Worm (Caenorhabditis elegans) whole organism, L1 larva: ENCODE data around the gene srh-245.

Experiments
- C16A3.4 ChIP-seq: fragments of 150-350 bp; optimal IDR thresholded peaks from 2 replicates; lab custom pipeline; 2014; ENCODE audit warnings: missing biosample characterization, missing genetic modification characterization
- C34B4.2 ChIP-seq: sonication (generic microtip); optimal IDR thresholded peaks from 2 replicates; lab custom pipeline; 2017; ENCODE audit warnings: mild to moderate bottlenecking, missing genetic modification characterization, missing compliant biosample characterization
- ama-1 ChIP-seq: fragments of 150-350 bp; optimal IDR thresholded peaks from 2 replicates; lab custom pipeline; 2014
- blmp-1 ChIP-seq: fragments of 150-350 bp; optimal IDR thresholded peaks from 2 replicates; lab custom pipeline; 2014; ENCODE audit warnings: missing biosample characterization, missing genetic modification characterization
- ceh-63 ChIP-seq: fragments of 200-800 bp; sonication (Bioruptor generic); optimal IDR thresholded peaks from 2 replicates; lab custom pipeline; 2018; ENCODE audit warnings: mild to moderate bottlenecking, missing genetic modification characterization, missing compliant biosample characterization
- ceh-82 ChIP-seq, 3 experiments: fragments of 150-350 bp in 1 of 3; sonication (generic microtip) in 2 of 3; optimal IDR thresholded peaks; 2 replicates each; lab custom pipeline; 2014 to 2017; ENCODE audit warnings: missing biosample characterization in 3 of 3, missing genetic modification characterization in 3 of 3
- dpl-1 ChIP-seq, 3 experiments: fragments of 150-350 bp in 2 of 3; sonication (generic microtip) in 1 of 3; optimal IDR thresholded peaks; 2 replicates each; lab custom pipeline; 2014 to 2017; ENCODE audit warnings: missing biosample characterization in 3 of 3, missing genetic modification characterization in 3 of 3, missing genetic modification reagents in 3 of 3
- efl-3 ChIP-seq: fragments of 200-800 bp; sonication (Bioruptor generic); optimal IDR thresholded peaks from 2 replicates; lab custom pipeline; 2018; ENCODE audit warnings: mild to moderate bottlenecking, missing genetic modification characterization, missing compliant biosample characterization
- egl-13 ChIP-seq: sonication (generic microtip); optimal IDR thresholded peaks from 2 replicates; lab custom pipeline; 2016; ENCODE audit warnings: missing genotype, missing genetic modification reagents, missing genetic modification characterization, missing compliant biosample characterization
- elt-2 ChIP-seq: sonication (generic microtip); optimal IDR thresholded peaks from 2 replicates; lab custom pipeline; 2016; ENCODE audit warnings: missing genetic modification characterization, mild to moderate bottlenecking, inconsistent platforms, missing compliant biosample characterization, missing genetic modification reagents
- fos-1 ChIP-seq: fragments of 150-350 bp; optimal IDR thresholded peaks from 2 replicates; lab custom pipeline; 2014; ENCODE audit warnings: missing biosample characterization, missing genetic modification characterization
- hlh-4 ChIP-seq: sonication (generic microtip); optimal IDR thresholded peaks from 2 replicates; lab custom pipeline; 2016; ENCODE audit warnings: mild to moderate bottlenecking, missing genetic modification characterization, missing compliant biosample characterization
- irx-1 ChIP-seq: sonication (generic microtip); optimal IDR thresholded peaks from 2 replicates; lab custom pipeline; 2016; ENCODE audit warnings: missing genetic modification characterization, missing compliant biosample characterization
- jun-1 ChIP-seq: fragments of 150-350 bp; optimal IDR thresholded peaks from 2 replicates; lab custom pipeline; 2014; ENCODE audit warnings: missing biosample characterization, missing genetic modification reagents, missing genetic modification characterization
- lir-3 ChIP-seq: sonication (generic microtip); optimal IDR thresholded peaks from 2 replicates; lab custom pipeline; 2016; ENCODE audit warnings: mild to moderate bottlenecking, missing genetic modification characterization, moderate library complexity, missing compliant biosample characterization; ENCODE audit not compliant: poor library complexity
- lsy-2 ChIP-seq, 2 experiments: fragments of 150-350 bp; optimal IDR thresholded peaks; 2 replicates each; lab custom pipeline; 2014; ENCODE audit warnings: missing biosample characterization in 2 of 2, missing genetic modification characterization in 2 of 2
- mdl-1 ChIP-seq, 2 experiments: fragments of 150-350 bp; optimal IDR thresholded peaks; 2 replicates each; lab custom pipeline; 2014 to 2017; ENCODE audit warnings: missing biosample characterization in 2 of 2, missing genetic modification characterization in 2 of 2, inconsistent platforms in 1 of 2
- mep-1 ChIP-seq: fragments of 150-350 bp; optimal IDR thresholded peaks from 2 replicates; lab custom pipeline; 2014; ENCODE audit warnings: missing biosample characterization, missing genetic modification characterization
- nhr-19 ChIP-seq: fragments of 200-800 bp; sonication (Bioruptor generic); conservative IDR thresholded peaks from 2 replicates; pipeline ENCODE4 v1.3.6; 2022; ENCODE audit warnings: missing genetic modification characterization, missing compliant biosample characterization
- nhr-20 ChIP-seq: sonication (generic microtip); optimal IDR thresholded peaks from 2 replicates; lab custom pipeline; 2016; ENCODE audit warnings: mild to moderate bottlenecking, missing genetic modification characterization, missing compliant biosample characterization
- nhr-47 ChIP-seq: sonication (generic microtip); optimal IDR thresholded peaks from 2 replicates; lab custom pipeline; 2016; ENCODE audit warnings: mild to moderate bottlenecking, missing genetic modification characterization, moderate library complexity, missing compliant biosample characterization
- nhr-76 ChIP-seq: sonication (generic microtip); optimal IDR thresholded peaks from 2 replicates; lab custom pipeline; 2017; ENCODE audit warnings: missing biosample characterization, missing genetic modification characterization
- nhr-84 ChIP-seq: sonication (generic microtip); optimal IDR thresholded peaks from 2 replicates; lab custom pipeline; 2017; ENCODE audit warnings: missing biosample characterization, missing genetic modification characterization
- nhr-85 ChIP-seq: sonication (generic microtip); peaks from one replicate; lab custom pipeline; 2016; ENCODE audit warnings: missing genetic modification characterization, inconsistent platforms, missing compliant biosample characterization
- nhr-90 ChIP-seq: sonication (generic microtip); optimal IDR thresholded peaks from 2 replicates; lab custom pipeline; 2016; ENCODE audit warnings: mild to moderate bottlenecking, missing genetic modification characterization, missing compliant biosample characterization; ENCODE audit not compliant: poor library complexity
- pag-3 ChIP-seq: sonication (generic microtip); optimal IDR thresholded peaks from 2 replicates; lab custom pipeline; 2017; ENCODE audit warnings: missing genetic modification characterization, mild to moderate bottlenecking, missing compliant biosample characterization, antibody characterized with exemption, borderline replicate concordance; ENCODE audit not compliant: insufficient read depth
- pax-3 ChIP-seq: fragments of 200-800 bp; sonication (Bioruptor generic); optimal IDR thresholded peaks from 2 replicates; lab custom pipeline; 2018; ENCODE audit warnings: mild to moderate bottlenecking, missing genetic modification characterization, moderate library complexity, missing compliant biosample characterization
- skn-1 ChIP-seq: fragments of 150-350 bp; optimal IDR thresholded peaks from 2 replicates; lab custom pipeline; 2014; ENCODE audit warnings: missing biosample characterization, missing genetic modification characterization
- snpc-4 ChIP-seq: fragments of 150-350 bp; optimal IDR thresholded peaks from 2 replicates; lab custom pipeline; 2014; ENCODE audit warnings: missing biosample characterization, missing genetic modification characterization
- sup-37 ChIP-seq: fragments of 200-800 bp; sonication (Bioruptor generic); optimal IDR thresholded peaks from 2 replicates; lab custom pipeline; 2018; ENCODE audit warnings: mild to moderate bottlenecking, missing genetic modification characterization, missing compliant biosample characterization
- zip-4 ChIP-seq: fragments of 200-800 bp; sonication (Bioruptor generic); optimal IDR thresholded peaks from 2 replicates; lab custom pipeline; 2018; ENCODE audit warnings: mild to moderate bottlenecking, missing genetic modification characterization, moderate library complexity, missing compliant biosample characterization

srh-245 gene

DNA sequence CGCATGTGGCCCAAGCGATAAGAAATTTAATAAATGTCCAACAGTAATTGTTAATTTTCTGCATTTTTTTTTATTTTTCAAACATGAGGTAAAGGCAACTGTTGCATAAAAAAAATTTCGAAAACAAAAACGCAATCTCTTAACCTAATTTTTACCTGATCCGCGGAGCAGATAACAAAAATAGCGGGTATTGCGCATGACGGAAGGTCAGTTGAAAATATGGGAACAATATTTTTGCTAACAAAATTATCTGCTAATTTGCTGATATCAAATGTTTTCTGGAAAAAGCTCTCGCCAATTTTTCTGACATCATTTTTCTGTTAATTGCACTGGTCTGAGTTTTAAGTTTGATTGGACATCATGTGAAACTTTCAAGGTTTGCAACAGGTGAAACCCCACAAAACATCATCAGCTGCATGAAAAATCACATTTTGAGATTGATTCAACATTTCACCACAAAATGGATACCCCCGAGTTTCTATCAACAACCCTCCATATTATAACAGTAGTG lies 8.7 kb upstream of the srh-245 start, which contains the start of the genes F31F4.11 and srh-266:
Gene F31F4.11, minus strand, starts transcription at position 101 of the 511 bp plus-strand sequence.
Gene srh-266, plus strand, starts transcription at position 461 of the 511 bp plus-strand sequence.
- TF ChIP-seq C34B4.2 (no peak), hlh-4 (tag; lab: Kevin White, UChicago) (peak; percentile 14)

DNA sequence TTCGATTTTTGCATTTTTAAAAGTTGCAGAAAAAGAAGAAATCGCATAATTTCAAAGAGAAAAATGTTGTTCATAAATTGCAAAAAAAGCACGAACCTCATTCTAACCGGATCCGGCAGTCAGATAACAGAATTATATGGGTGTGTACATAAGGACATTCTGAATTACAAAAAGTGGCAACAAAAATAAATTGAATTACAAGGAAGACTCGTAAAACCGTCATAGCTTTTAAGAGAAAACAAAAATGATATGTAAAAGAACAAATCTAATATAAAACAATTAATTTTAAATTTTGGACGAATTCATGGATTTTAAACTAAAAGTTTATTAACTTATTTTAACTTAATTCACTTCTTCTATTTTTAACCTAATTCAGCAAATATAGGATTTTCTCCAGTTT lies 4.5 kb upstream of the srh-245 start, which contains the start of gene F31F4.17:
Gene F31F4.17, minus strand, starts transcription at position 101 of the 400 bp plus-strand sequence.
- TF ChIP-seq efl-3 (GFP tag; lab: Kevin White, UChicago) = no peak
- TF ChIP-seq irx-1 (tag; lab: Kevin White, UChicago) = no peak
- TF ChIP-seq ceh-82 (tag; optimal IDR thresholded peaks at IDR 0.05; lab: Kevin White, UChicago) = no peak
- no peak for TF ChIP-seq nhr-84 (tag; lab: Kevin White, UChicago)

DNA sequence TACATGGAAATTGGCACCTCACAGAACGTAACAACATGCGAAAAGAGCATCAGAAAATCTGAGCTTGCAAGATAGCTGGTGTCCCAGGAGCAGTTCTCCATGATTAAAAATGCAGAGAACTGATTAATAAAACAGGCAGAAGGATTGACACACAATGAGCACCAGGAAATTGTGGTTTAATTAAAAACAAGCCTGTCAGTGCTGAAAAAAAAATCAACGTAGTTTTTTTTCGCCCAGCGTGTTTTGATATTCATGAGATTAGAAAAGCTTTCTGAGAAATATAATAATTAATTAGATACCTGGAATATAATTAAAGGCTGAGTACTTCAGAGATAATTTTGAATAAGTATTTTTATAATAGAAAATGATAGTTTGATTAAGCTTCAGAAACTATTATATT lies 2.0 kb upstream of the srh-245 start, which contains the start of gene srh-246:
Gene srh-246, minus strand, starts transcription at position 101 of the 400 bp plus-strand sequence.
- no peak for TF ChIP-seq nhr-47
- no peak for TF ChIP-seq nhr-90 (tag; lab: Kevin White, UChicago)
- TF ChIP-seq lsy-2 (tag; optimal IDR thresholded peaks at IDR 0.05; lab: Kevin White, UChicago) = no peak
- TF ChIP-seq mep-1 (tag; lab: Kevin White, UChicago) = no peak

DNA sequence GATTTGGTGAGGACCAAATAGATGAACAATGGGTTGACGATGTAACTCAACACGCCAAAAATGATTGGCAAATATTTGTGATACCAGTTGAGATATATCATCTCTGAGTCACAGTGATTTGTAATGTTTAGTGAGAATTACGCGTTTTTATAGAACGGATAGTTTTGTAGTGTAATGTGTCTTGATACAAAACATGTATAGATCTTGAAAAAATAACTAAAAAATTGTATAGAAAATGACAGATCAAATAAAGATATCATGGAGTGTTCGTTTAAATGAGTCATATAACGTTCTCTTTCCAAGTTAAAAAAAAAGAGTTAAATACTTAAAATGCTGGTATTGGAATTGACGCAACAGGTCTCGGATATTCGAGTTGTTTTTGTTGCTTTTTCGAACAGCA lies 1.3 kb downstream of the srh-245 start, which contains the start of gene srj-6:
Gene srj-6, minus strand, starts transcription at position 101 of the 400 bp plus-strand sequence.
- TF ChIP-seq egl-13 (tag; lab: Kevin White, UChicago) = no peak

DNA sequence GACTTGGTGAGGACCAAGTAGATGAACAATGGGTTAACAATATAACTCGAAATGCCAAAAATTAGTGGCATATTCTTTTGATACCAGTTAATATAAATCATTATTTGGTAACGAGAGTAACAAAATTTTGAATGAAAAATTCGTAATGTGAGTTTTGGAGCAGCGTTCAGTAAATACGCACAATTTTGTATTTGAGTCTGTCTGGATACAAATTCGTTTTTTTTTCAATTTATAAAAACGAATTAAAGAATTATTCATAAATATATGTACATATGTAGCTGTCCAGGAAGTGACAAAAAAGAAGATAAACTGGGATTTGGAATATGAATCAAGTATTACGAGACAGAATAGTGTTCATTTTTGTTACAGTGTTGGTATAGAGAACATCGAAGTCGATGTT lies 2.8 kb downstream of the srh-245 start, which contains the start of gene srj-5:
Gene srj-5, minus strand, starts transcription at position 101 of the 400 bp plus-strand sequence.
- TF ChIP-seq nhr-20 (tag; lab: Kevin White, UChicago) (no peak), dpl-1 (GFP tag; optimal IDR thresholded peaks at IDR 0.05; lab: Kevin White, UChicago) (no peak), jun-1 (tag; lab: Kevin White, UChicago) (no peak), nhr-85 (no peak), ceh-63 (GFP tag; lab: Kevin White, UChicago) (no peak), skn-1 (tag; lab: Kevin White, UChicago) (no peak), lir-3 (tag; lab: Kevin White, UChicago) (no peak), mdl-1 (tag; optimal IDR thresholded peaks at IDR 0.05; lab: Kevin White, UChicago) (no peak), blmp-1 (tag; lab: Kevin White, UChicago) (no peak)
- TF ChIP-seq, all 84 proteins: peak for 0

DNA sequence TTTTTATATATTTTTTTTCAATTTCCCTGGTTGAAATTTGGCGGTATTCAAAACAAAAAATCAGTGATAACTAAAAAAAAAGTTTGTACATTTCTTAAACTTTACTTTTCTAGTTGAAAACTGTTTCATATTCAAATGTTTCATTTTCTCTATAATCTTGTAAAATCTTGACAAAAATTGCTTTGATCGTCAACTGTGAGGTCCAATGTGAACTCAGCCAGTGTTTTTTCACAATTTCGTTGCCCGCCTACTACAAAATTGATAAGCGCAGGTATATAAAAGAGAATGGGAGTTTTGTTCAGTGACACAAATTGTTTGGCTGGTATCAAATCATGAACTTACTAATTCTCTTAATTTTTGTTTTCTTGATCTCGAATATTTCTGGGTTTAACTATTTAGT lies 8.8 kb downstream of the srh-245 start, which contains the start of gene ugt-42:
Gene ugt-42, plus strand, starts transcription at position 301 of the 400 bp plus-strand sequence.
- TF ChIP-seq snpc-4 (tag; lab: Kevin White, UChicago) = no peak
- TF ChIP-seq zip-4 = no peak
- no peak for TF ChIP-seq nhr-76 (tag; lab: Kevin White, UChicago)
- no peak for TF ChIP-seq nhr-19 (GFP tag; lab: Robert Waterston, UW)
- no peak for TF ChIP-seq ama-1 (lab: Kevin White, UChicago)
- no peak for TF ChIP-seq pax-3 (tag; lab: Kevin White, UChicago)
- TF ChIP-seq sup-37 (GFP tag; lab: Kevin White, UChicago) = no peak

DNA sequence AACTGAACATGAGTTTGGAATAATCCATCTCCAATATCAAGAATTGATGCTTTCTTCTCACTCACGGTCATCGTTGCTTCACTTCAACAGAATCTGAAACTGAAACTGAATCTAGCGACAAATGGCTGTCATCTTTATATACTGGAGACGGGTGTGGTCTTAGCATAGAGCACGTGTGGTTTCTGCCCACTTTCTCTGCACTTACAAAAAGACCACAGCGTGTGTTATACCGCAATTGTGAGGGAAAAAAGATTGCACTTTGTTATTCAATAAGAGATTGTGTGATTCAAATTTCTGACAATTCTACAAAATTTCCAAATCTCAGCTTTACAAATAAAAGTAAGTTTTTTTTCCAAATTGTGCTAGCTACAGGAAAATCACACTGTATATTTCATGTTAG lies 9.6 kb downstream of the srh-245 start, which contains the start of gene F48G7.12:
Gene F48G7.12, minus strand, starts transcription at position 101 of the 400 bp plus-strand sequence.
- TF ChIP-seq fos-1 (tag; lab: Kevin White, UChicago) (no peak), C16A3.4 (no peak), elt-2 (tag; lab: Kevin White, UChicago) (no peak), pag-3 (no peak)
